Worm (Caenorhabditis elegans): ENCODE results near the gene Y71H2AM.6.

Y71H2AM.6 gene

DNA sequence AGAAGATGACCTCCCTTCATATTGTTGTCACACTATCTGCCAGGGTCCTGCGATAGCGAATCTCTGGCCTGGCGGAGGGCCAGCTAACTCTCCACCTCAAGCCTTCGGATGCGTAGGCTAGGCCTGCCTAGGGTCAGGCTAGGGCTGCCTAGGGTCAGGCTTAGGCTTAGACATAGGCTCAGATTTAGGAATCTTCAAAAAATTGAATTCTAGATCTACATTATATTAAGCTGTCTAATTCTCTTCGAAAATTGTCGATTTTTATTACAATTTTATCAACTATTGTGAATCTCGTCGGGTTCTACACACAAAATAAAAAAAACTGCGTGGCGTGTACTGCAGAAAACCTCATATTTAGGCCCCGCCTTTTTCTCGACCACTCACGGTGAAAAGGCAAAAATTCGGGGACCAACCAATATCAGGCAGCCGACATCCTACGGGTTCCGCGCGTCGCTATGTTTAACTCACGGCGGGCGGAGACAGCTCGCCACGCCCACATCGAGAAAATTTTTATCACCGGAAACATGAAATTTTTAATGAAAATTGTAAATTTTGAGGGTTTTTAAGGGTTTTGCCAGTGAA is 14.7 kb downstream of the Y71H2AM.6 start:
- peak; percentile 6 for TF ChIP-seq snpc-4 (tag; optimal IDR thresholded peaks at IDR 0.05)
- peak; percentile 20; the same call in 1 of the 2 replicates for TF ChIP-seq nhr-19 (GFP tag; conservative IDR thresholded peaks at IDR 0.05)
- TF ChIP-seq snu-23 (GFP tag; optimal IDR thresholded peaks at IDR 0.05) = no peak

DNA sequence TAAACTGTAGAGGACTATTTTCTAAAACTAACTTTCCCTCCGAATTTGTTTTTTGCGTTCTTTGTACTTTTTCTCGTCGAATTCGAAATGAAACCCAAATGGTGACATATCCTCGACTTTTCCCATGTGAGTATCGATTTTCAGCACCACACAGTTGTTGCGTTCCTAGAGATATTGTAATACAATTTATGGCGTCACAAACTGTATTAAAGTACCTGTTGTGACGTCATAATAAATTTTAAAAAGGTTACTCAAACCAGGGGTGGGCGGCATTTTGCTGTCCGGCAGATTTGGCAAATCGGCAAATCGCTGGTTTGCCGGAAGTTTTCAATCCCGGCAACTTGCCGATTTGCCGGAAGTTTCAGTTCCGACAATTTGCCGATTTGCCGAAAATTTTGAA is 19.9 kb downstream of the Y71H2AM.6 start:
- no peak for TF ChIP-seq mdl-1 (tag; optimal IDR thresholded peaks at IDR 0.05)
- TF ChIP-seq ztf-11 (tag; optimal IDR thresholded peaks at IDR 0.05) = no peak
- no peak for TF ChIP-seq tbx-2 (tag; optimal IDR thresholded peaks at IDR 0.05)
- TF ChIP-seq lin-35 (GFP tag; optimal IDR thresholded peaks at IDR 0.05) = no peak
- TF ChIP-seq ceh-8 (GFP tag; optimal IDR thresholded peaks at IDR 0.05) = no peak
- no peak for TF ChIP-seq jun-1 (tag; optimal IDR thresholded peaks at IDR 0.05)
- no peak for TF ChIP-seq rnt-1 (tag; optimal IDR thresholded peaks at IDR 0.05)
- no peak for TF ChIP-seq sox-4 (tag; optimal IDR thresholded peaks at IDR 0.05)
- TF ChIP-seq sptf-1 (tag; optimal IDR thresholded peaks at IDR 0.05) = no peak
- no peak for TF ChIP-seq lsy-2 (tag; optimal IDR thresholded peaks at IDR 0.05)
- TF ChIP-seq ceh-82 (tag; optimal IDR thresholded peaks at IDR 0.05) = no peak

DNA sequence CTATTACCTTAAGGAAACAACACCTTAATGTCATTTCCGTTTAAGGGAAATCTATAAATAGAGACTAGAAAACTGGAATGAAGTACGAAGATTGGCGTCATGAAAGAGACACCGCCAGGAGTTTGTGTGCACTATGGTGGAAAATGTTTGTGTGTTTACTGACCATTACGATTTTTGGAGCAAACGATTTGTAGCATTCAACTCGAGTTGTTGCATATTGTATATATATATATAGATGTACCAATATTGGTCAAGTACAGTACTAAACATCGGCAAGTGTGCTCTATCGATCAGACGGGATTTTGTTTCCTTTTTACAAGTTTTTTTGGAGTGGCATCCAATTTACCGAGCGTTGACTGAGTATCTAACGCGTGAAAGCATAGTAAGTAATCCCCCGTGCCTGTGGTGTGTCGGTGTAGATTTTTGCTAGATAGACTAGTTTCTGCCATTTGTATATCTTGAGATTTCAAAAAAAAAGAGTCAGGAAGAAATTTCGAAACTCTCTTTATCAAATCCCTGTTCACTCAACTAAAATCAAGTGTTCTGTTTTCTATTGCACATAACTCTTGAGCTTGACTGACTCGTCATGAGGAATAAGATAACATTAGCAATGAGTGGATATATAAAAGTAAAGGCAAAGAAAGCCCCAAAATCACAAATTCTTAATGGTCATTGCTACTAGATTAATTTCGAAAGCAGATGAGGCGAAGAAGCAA is 21.1 kb downstream of the Y71H2AM.6 start, which contains the start of the genes twk-45 and Y71H2AM.25:
Gene twk-45, minus strand, starts transcription at position 101 of the 716 bp plus-strand sequence.
Gene Y71H2AM.25, plus strand, starts transcription at position 666 of the 716 bp plus-strand sequence.
- TF ChIP-seq C34B4.2 (tag; optimal IDR thresholded peaks at IDR 0.05) (no peak), Y116A8C.19 (tag; optimal IDR thresholded peaks at IDR 0.05; ENCODE audit: borderline replicate concordance) (no peak), ets-5 (GFP tag; IDR thresholded peaks at IDR 0.05) (no peak), nhr-47 (tag; optimal IDR thresholded peaks at IDR 0.05) (no peak), F16B12.6 (tag; optimal IDR thresholded peaks at IDR 0.05) (no peak), zag-1 (tag; optimal IDR thresholded peaks at IDR 0.05) (no peak), fkh-10 (GFP tag; optimal IDR thresholded peaks at IDR 0.05) (no peak), nhr-85 (tag) (no peak), C04F5.9 (tag; optimal IDR thresholded peaks at IDR 0.05) (no peak), unc-130 (tag; optimal IDR thresholded peaks at IDR 0.05) (no peak), rnt-1 (tag; optimal IDR thresholded peaks at IDR 0.05) (no peak), zip-4 (GFP tag; optimal IDR thresholded peaks at IDR 0.05) (no peak), dsc-1 (tag; optimal IDR thresholded peaks at IDR 0.05) (no peak), C16A3.4 (tag; optimal IDR thresholded peaks at IDR 0.05) (no peak), lin-15B (tag; optimal IDR thresholded peaks at IDR 0.05) (no peak)

DNA sequence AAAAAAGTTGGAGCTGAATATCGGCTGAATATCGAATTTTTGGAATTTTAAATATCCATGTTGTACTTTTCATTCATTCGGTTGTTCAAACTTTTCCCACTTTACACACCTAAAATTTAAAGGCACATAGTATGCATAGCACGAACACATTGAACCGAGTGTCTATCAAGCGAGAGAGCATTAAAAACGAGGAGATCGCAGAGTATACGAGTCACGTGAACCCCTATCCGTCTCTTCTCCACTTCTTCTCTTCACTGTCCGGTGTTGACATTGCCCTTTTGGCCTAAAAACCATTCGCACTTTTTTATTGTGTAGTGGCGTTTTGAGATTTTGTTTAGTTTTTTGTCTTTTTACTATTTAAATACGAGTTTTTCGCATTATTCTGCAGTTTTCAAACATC is 23.6 kb downstream of the Y71H2AM.6 start:
- TF ChIP-seq aly-2 (tag; optimal IDR thresholded peaks at IDR 0.05) (no peak), C34B4.2 (tag; optimal IDR thresholded peaks at IDR 0.05) (no peak), efl-3 (GFP tag; optimal IDR thresholded peaks at IDR 0.05) (no peak), unc-98 (GFP tag; IDR thresholded peaks at IDR 0.05) (no peak), irx-1 (tag; optimal IDR thresholded peaks at IDR 0.05) (peak; percentile 19), ceh-63 (GFP tag; optimal IDR thresholded peaks at IDR 0.05) (no peak), ama-1 (optimal IDR thresholded peaks at IDR 0.05) (no peak), ets-5 (GFP tag; IDR thresholded peaks at IDR 0.05) (no peak), nhr-71 (tag; optimal IDR thresholded peaks at IDR 0.05) (peak; percentile 68), nhr-28 (tag; optimal IDR thresholded peaks at IDR 0.05) (no peak), unc-130 (tag; optimal IDR thresholded peaks at IDR 0.05) (peak; percentile 45), snpc-4 (tag; optimal IDR thresholded peaks at IDR 0.05) (peak; percentile 48), nhr-90 (tag; optimal IDR thresholded peaks at IDR 0.05; ENCODE audit: poor library complexity) (peak; percentile 42), lin-13 (GFP tag; optimal IDR thresholded peaks at IDR 0.05) (peak; percentile 72), dsc-1 (tag; optimal IDR thresholded peaks at IDR 0.05) (peak; percentile 37), unc-86 (tag; optimal IDR thresholded peaks at IDR 0.05) (no peak), nhr-85 (tag) (peak; percentile 78), pax-3 (tag; optimal IDR thresholded peaks at IDR 0.05) (no peak), hlh-4 (tag; optimal IDR thresholded peaks at IDR 0.05) (no peak), lin-39 (tag; optimal IDR thresholded peaks at IDR 0.05) (peak; percentile 41), ztf-4 (tag; optimal IDR thresholded peaks at IDR 0.05) (peak; percentile 40), hlh-17 (GFP tag; optimal IDR thresholded peaks at IDR 0.05; ENCODE audit: borderline replicate concordance) (no peak), alr-1 (tag; optimal IDR thresholded peaks at IDR 0.05; ENCODE audit: borderline replicate concordance) (no peak), ceh-82 (tag; optimal IDR thresholded peaks at IDR 0.05) (peak in 2 of 3 experiments; percentile 36 to 41), hpl-2 (GFP tag; optimal IDR thresholded peaks at IDR 0.05) (no peak), snu-23 (GFP tag; optimal IDR thresholded peaks at IDR 0.05) (peak; percentile 87)

Measured in whole organism, L1 larva.